Worm (Caenorhabditis elegans) whole organism, midembryonic: ENCODE data around the gene T19H12.6.

Experiments
- T22C8.4 ChIP-seq: fragments of 200-800 bp; sonication (Bioruptor generic); IDR thresholded peaks from 2 replicates; pipeline ENCODE4 v1.3.6; 2022; ENCODE audit warnings: missing genetic modification characterization, missing compliant biosample characterization
- cog-1 ChIP-seq: sonication (generic microtip); optimal IDR thresholded peaks from 2 replicates; lab custom pipeline; 2016; ENCODE audit warnings: missing genetic modification characterization, missing compliant biosample characterization
- flt-1 ChIP-seq: fragments of 200-800 bp; sonication (Bioruptor generic); IDR thresholded peaks from 2 replicates; pipeline ENCODE4 v1.3.6; 2022; ENCODE audit warnings: missing genetic modification characterization, missing compliant biosample characterization
- klf-2 ChIP-seq: fragments of 200-800 bp; sonication (Bioruptor generic); conservative IDR thresholded peaks from 2 replicates; pipeline ENCODE4 v1.3.6; 2022; ENCODE audit warnings: missing genetic modification reagents, missing genetic modification characterization, missing compliant biosample characterization
- med-1 ChIP-seq: sonication (generic microtip); optimal IDR thresholded peaks from 2 replicates; lab custom pipeline; 2017; ENCODE audit warnings: missing genetic modification characterization, mild to moderate bottlenecking, missing compliant biosample characterization, antibody characterized with exemption, missing genetic modification reagents; ENCODE audit not compliant: insufficient read depth
- ref-1 ChIP-seq: fragments of 200-800 bp; sonication (Bioruptor generic); conservative IDR thresholded peaks from 2 replicates; pipeline ENCODE4 v1.3.6; 2022; ENCODE audit warnings: missing genetic modification reagents, missing genetic modification characterization, missing compliant biosample characterization
- tab-1 ChIP-seq: fragments of 200-800 bp; sonication (Bioruptor generic); IDR thresholded peaks from 2 replicates; pipeline ENCODE4 v1.3.6; 2022; ENCODE audit warnings: missing genetic modification characterization, missing compliant biosample characterization
- ztf-23 ChIP-seq: fragments of 200-800 bp; sonication (Bioruptor generic); IDR thresholded peaks from 2 replicates; pipeline ENCODE4 v1.3.6; 2022; ENCODE audit warnings: missing genetic modification reagents, missing genetic modification characterization, missing compliant biosample characterization
- ztf-29 ChIP-seq: fragments of 200-800 bp; sonication (Bioruptor generic); IDR thresholded peaks from 2 replicates; pipeline ENCODE4 v1.3.6; 2022; ENCODE audit warnings: missing genetic modification reagents, missing genetic modification characterization, missing compliant biosample characterization

DNA sequence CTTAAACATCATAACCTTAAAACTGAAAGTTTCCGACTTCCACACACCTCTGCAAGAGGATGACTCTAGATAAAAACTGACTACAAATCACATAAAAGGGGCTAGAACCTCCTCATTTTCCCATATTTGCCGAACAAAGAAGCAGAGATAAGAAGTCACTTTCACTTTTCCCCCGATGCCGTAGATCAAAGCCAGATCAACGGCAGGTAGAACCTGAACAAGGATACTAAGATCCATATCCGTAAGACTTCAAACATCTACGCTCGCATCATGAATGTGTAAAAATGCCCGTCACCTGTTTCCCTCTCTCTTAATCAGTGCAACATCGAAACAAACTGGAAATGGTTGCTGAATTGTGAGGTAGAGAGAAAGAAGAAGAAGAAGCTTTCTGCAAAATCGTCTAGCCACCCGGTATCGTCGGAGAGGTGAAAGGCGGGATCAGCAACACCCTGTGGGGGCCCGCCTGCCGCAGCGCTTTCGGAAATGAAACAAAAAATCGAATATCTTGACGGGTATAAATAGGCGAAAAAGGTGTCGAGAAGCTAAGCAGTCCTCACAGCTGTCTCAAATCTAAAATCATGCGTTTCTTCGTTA lies 41.3 kb upstream of the T19H12.6 start, which contains the start of gene C02E7.6:
- TF ChIP-seq tab-1 (GFP tag; lab: Robert Waterston, UW) (no peak), klf-2 (GFP tag; lab: Robert Waterston, UW) (no peak; the same call in 1 of the 2 replicates), ztf-29 (GFP tag; lab: Robert Waterston, UW) (no peak), ref-1 (GFP tag; lab: Robert Waterston, UW) (no peak), T22C8.4 (GFP tag; lab: Robert Waterston, UW) (no peak), ztf-23 (no peak), med-1 (GFP tag; lab: Kevin White, UChicago) (no peak), flt-1 (GFP tag; lab: Robert Waterston, UW) (no peak), cog-1 (tag; lab: Kevin White, UChicago) (no peak)
